Fruit fly (Drosophila melanogaster) whole organism, adult: Measurements from ENCODE around the gene Cyp4ae1.

Experiments used
- CG11617 ChIP-seq: fragments of 200-800 bp; sonication (Bioruptor generic); optimal IDR thresholded peaks from 2 replicates; lab custom pipeline; 2017; ENCODE audit warnings: mild to moderate bottlenecking, missing biosample characterization, missing genetic modification reagents, missing genetic modification characterization
- CG12768 ChIP-seq: fragments of 200-800 bp; sonication (Bioruptor generic); optimal IDR thresholded peaks from 2 replicates; lab custom pipeline; 2017; ENCODE audit warnings: missing biosample characterization, missing genetic modification characterization, mild to moderate bottlenecking, moderate library complexity, missing genetic modification reagents
- CG14711 ChIP-seq: fragments of 200-800 bp; sonication (Bioruptor generic); optimal IDR thresholded peaks from 2 replicates; lab custom pipeline; 2018; ENCODE audit warnings: missing biosample characterization, mild to moderate bottlenecking, missing genetic modification characterization, moderate library complexity
- CG1620 ChIP-seq: fragments of 200-800 bp; sonication (Bioruptor generic); optimal IDR thresholded peaks from 2 replicates; lab custom pipeline; 2016; ENCODE audit warnings: missing biosample characterization, missing genetic modification characterization
- CG33017 ChIP-seq: fragments of 200-800 bp; sonication (Bioruptor generic); optimal IDR thresholded peaks from 2 replicates; lab custom pipeline; 2018; ENCODE audit warnings: missing biosample characterization, mild to moderate bottlenecking, missing genetic modification characterization, moderate library complexity
- CG5204 ChIP-seq: fragments of 200-800 bp; sonication (Bioruptor generic); optimal IDR thresholded peaks from 2 replicates; lab custom pipeline; 2016; ENCODE audit warnings: missing biosample characterization, missing genetic modification characterization
- CG7045 ChIP-seq: fragments of 200-800 bp; sonication (Bioruptor generic); optimal IDR thresholded peaks from 2 replicates; lab custom pipeline; 2017; ENCODE audit warnings: missing biosample characterization, mild to moderate bottlenecking, missing genetic modification characterization
- CG7101 ChIP-seq: fragments of 200-800 bp; sonication (Bioruptor generic); optimal IDR thresholded peaks from 2 replicates; lab custom pipeline; 2018; ENCODE audit warnings: missing biosample characterization, mild to moderate bottlenecking, missing genetic modification characterization, moderate library complexity
- Clk ChIP-seq: fragments of 200-800 bp; sonication (Bioruptor generic); optimal IDR thresholded peaks from 2 replicates; lab custom pipeline; 2017; ENCODE audit warnings: missing biosample characterization, missing genetic modification characterization
- Crg-1 ChIP-seq: fragments of 200-800 bp; sonication (Bioruptor generic); optimal IDR thresholded peaks from 2 replicates; lab custom pipeline; 2016; ENCODE audit warnings: missing biosample characterization, missing genetic modification characterization
- Hr96 ChIP-seq: fragments of 200-800 bp; sonication (Bioruptor generic); optimal IDR thresholded peaks from 2 replicates; lab custom pipeline; 2016; ENCODE audit warnings: missing biosample characterization, missing genetic modification characterization
- Mnt ChIP-seq: fragments of 200-800 bp; sonication (Bioruptor generic); optimal IDR thresholded peaks from 2 replicates; lab custom pipeline; 2016; ENCODE audit warnings: missing biosample characterization, mild to moderate bottlenecking, missing genetic modification characterization
- bab1 ChIP-seq: fragments of 200-800 bp; sonication (Bioruptor generic); optimal IDR thresholded peaks from 3 replicates; lab custom pipeline; 2019; ENCODE audit warnings: missing biosample characterization, mild to moderate bottlenecking, missing genetic modification characterization, moderate library complexity
- cic ChIP-seq: fragments of 200-800 bp; sonication (Bioruptor generic); optimal IDR thresholded peaks from 2 replicates; lab custom pipeline; 2017; ENCODE audit warnings: missing biosample characterization, mild to moderate bottlenecking, missing genetic modification characterization, moderate library complexity
- cnc ChIP-seq, 2 experiments: fragments of >200 bp; optimal IDR thresholded peaks; 2 replicates each; lab custom pipeline; 2017
- kay ChIP-seq: fragments of 200-800 bp; sonication (Bioruptor generic); peaks from one replicate; lab custom pipeline; 2016; ENCODE audit warnings: missing biosample characterization, missing genetic modification characterization, borderline replicate concordance
- ovo ChIP-seq: fragments of 200-800 bp; sonication (Bioruptor generic); optimal IDR thresholded peaks from 2 replicates; lab custom pipeline; 2016; ENCODE audit warnings: missing biosample characterization, missing genetic modification characterization
- pad ChIP-seq: fragments of 200-800 bp; sonication (Bioruptor generic); optimal IDR thresholded peaks from 3 replicates; lab custom pipeline; 2017; ENCODE audit warnings: missing biosample characterization, missing genetic modification characterization, mild to moderate bottlenecking, moderate library complexity, missing genetic modification reagents
- tj ChIP-seq: fragments of 200-800 bp; sonication (Bioruptor generic); optimal IDR thresholded peaks from 3 replicates; lab custom pipeline; 2017; ENCODE audit warnings: missing biosample characterization, mild to moderate bottlenecking, missing genetic modification characterization, moderate library complexity
- toe ChIP-seq: fragments of 200-800 bp; sonication (Bioruptor generic); optimal IDR thresholded peaks from 2 replicates; lab custom pipeline; 2016; ENCODE audit warnings: missing biosample characterization, missing genetic modification characterization

The Cyp4ae1 gene

DNA sequence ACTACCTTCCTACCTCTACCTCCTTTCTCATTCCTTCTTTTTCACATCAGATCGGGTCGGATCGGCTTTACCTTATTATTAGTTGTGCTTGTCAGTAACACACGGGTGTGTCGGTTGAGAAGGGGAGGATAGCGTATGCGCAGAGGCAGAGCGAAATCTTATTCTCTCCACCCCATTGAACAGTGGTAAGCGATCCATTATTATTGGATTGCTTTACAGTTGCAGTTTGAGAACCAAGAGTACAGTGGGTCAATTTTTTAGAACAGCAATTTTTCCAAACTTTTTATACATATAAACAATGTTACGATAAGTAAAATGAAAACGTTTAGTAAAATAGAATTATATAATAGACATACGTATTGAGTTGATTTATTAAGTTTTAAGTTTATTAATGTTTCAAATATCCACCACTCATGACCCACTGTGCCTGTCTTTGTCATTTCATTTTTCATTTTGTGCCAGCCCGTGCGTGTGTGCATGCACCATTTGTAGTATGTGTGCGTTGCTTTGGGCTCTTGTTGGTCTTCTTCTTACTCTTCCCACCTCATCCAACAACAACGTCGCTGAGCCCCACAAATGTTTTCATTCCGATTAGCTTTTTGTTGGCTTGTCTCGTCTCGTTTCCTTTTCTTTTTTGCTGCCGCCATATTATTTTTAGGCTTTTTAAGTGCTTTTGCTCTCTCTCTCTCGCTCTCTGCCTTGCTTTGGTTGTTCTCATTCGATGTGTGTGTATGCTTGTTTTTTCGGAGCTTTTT, 41.0 kb upstream of the Cyp4ae1 start:
- TF ChIP-seq cnc (optimal IDR thresholded peaks at IDR 0.05; lab: Kevin White, UChicago) = no peak
- peak; percentile 98 for TF ChIP-seq CG1620 (GFP tag; lab: Kevin White, UChicago)
- peak; percentile 99 for TF ChIP-seq CG11617
- peak; percentile 98 for TF ChIP-seq Clk
- peak; percentile 81 for TF ChIP-seq cic
- peak; percentile 98 for TF ChIP-seq CG14711
- TF ChIP-seq CG7045 (GFP tag; lab: Kevin White, UChicago) = peak; percentile 98
- TF ChIP-seq Mnt (GFP tag; lab: Kevin White, UChicago) = peak; percentile 97
- peak; percentile 97 for TF ChIP-seq CG5204 (GFP tag; lab: Kevin White, UChicago)
- TF ChIP-seq CG33017 (tag; lab: Kevin White, UChicago) = peak; percentile 99
- TF ChIP-seq tj (GFP tag; lab: Kevin White, UChicago) = peak; percentile 90
- TF ChIP-seq bab1 (GFP tag; lab: Kevin White, UChicago) = peak; percentile 87
- TF ChIP-seq toe = peak; percentile 98
- peak; percentile 100 for TF ChIP-seq CG7101 (tag; lab: Kevin White, UChicago)
- peak; percentile 97 for TF ChIP-seq ovo (GFP tag; lab: Kevin White, UChicago)
- TF ChIP-seq CG12768 (GFP tag; lab: Kevin White, UChicago) = peak; percentile 98
- TF ChIP-seq Crg-1 (GFP tag; lab: Kevin White, UChicago) = peak; percentile 95
- TF ChIP-seq Hr96 (GFP tag; lab: Kevin White, UChicago) = peak; percentile 99
- TF ChIP-seq pad = peak; percentile 93
- peak; percentile 98 for TF ChIP-seq kay

DNA sequence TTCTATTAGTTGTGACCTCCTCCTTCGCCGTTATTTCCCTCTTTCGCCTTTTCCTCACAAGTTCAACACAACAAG, 40.6 kb upstream of the Cyp4ae1 start, which contains the start of gene ph-p:
TSS of gene ph-p (minus strand) at position 30 of the 75 bp plus-strand sequence.
- no peak for TF ChIP-seq CG33017 (tag; lab: Kevin White, UChicago)
- no peak for TF ChIP-seq CG11617
- no peak for TF ChIP-seq Hr96 (GFP tag; lab: Kevin White, UChicago)
- TF ChIP-seq cic = no peak
- TF ChIP-seq CG12768 (GFP tag; lab: Kevin White, UChicago) = no peak
- no peak for TF ChIP-seq kay
- no peak for TF ChIP-seq CG5204 (GFP tag; lab: Kevin White, UChicago)
- no peak for TF ChIP-seq Crg-1 (GFP tag; lab: Kevin White, UChicago)
- no peak for TF ChIP-seq ovo (GFP tag; lab: Kevin White, UChicago)
- TF ChIP-seq CG7101 (tag; lab: Kevin White, UChicago) = no peak
- TF ChIP-seq CG14711 = no peak
- TF ChIP-seq cnc (optimal IDR thresholded peaks at IDR 0.05; lab: Kevin White, UChicago) = no peak
- TF ChIP-seq Clk = no peak
- TF ChIP-seq bab1 (GFP tag; lab: Kevin White, UChicago) = no peak
- no peak for TF ChIP-seq CG7045 (GFP tag; lab: Kevin White, UChicago)

DNA sequence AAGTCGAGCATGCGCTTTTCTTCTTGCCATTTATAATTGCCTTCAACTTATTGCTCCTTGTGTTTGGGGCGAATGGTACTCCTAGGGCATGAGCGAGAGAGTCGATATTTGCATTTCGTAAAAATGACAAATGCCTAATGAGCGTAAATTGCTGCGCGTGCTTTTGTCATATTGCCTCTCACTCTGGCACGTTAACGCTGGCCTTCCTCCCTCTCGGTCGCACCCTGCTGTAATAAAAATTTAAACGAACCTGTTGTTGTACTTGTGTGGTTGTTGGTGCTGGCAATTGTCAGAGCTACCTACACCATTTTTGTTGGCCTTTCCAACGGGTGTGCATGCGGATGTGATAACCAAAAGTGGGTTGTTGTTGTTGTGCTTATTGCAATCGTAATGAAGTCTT, 40.4 kb upstream of the Cyp4ae1 start:
- peak; percentile 56 for TF ChIP-seq tj (GFP tag; lab: Kevin White, UChicago)
- peak; percentile 28 for TF ChIP-seq Mnt (GFP tag; lab: Kevin White, UChicago)
- peak; percentile 81 for TF ChIP-seq kay
- no peak for TF ChIP-seq Crg-1 (GFP tag; lab: Kevin White, UChicago)

DNA sequence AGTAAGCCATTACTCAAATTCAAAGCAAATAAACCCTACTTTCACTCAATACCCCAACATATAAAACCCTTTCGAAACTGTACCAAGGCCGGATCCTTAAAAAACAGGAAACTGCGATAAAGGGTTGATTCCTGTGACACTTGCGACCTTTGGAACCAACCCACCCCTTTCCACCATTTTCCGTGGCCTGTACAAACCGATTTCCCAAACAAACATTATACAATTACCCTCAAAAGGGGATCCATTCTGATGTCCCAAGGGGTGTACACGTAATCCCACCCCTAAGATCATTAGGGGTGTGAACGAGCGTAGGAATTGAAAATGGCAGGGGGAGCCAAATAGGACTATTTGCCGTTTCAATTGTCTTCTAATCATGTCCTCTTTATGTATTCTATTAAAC, 39.2 kb upstream of the Cyp4ae1 start:
- TF ChIP-seq tj (GFP tag; lab: Kevin White, UChicago) = no peak

DNA sequence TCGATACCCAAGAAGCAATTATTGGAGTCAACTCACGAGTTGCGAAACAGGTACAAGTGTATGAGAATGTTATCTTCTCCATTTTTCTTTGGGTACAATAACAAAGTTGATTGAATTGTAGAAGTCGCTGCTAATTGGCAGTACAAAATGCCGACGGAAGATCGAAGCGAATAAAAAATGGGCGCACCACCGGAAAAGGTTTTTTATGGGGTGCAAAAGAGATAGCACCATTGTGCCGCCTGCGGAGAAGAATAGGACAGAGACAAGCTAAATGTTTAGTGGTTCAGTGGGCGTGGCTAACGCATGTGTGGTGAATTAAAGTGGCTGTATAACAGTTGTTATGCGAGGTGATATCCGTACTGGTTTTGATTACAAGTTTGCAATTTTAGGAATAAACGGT, 38.3 kb upstream of the Cyp4ae1 start:
- no peak for TF ChIP-seq CG5204 (GFP tag; lab: Kevin White, UChicago)
- TF ChIP-seq Mnt (GFP tag; lab: Kevin White, UChicago) = no peak
- peak; percentile 61 for TF ChIP-seq pad

DNA sequence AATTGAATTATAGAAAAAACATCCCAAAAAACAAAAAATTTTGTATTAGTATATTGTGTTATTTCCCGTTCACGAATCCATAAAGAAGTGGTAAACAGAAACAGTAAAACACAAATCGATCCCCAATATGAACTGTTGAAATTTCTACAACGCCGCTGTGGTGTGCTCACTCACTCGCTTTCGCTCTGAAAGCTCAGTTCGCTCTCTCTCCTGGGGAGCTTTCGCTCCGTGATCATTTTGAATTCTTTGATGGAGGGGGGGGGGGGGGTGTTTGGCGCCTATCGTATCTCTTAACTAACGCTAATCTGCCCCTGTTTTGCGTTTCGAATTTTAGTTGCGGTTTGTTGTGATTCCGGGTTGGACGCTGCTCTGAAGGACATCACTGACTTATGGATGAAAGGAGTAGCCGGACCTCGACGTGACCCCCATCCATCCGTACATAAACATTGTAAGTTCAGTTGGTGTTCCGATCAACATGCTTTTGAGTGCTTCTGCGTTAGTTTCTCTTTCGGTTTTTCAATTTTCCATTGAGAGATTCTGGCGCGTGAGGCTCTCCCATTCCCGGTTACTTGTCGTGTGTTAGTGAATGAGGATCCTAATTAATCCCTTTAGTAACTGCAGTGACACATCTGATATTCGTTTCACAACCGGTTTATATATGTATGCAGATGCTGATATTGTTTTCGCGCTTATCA, 37.5 kb upstream of the Cyp4ae1 start, which contains the start of gene D2hgdh:
TSS of gene D2hgdh (plus strand) at position 331 of the 695 bp plus-strand sequence.
- TF ChIP-seq CG7045 (GFP tag; lab: Kevin White, UChicago) (no peak), CG1620 (GFP tag; lab: Kevin White, UChicago) (no peak), CG7101 (tag; lab: Kevin White, UChicago) (peak; percentile 65), Mnt (GFP tag; lab: Kevin White, UChicago) (no peak), pad (peak; percentile 62), toe (no peak), cnc (optimal IDR thresholded peaks at IDR 0.05; lab: Kevin White, UChicago) (no peak), tj (GFP tag; lab: Kevin White, UChicago) (no peak), Crg-1 (GFP tag; lab: Kevin White, UChicago) (no peak), CG12768 (GFP tag; lab: Kevin White, UChicago) (no peak), CG14711 (peak; percentile 21), bab1 (GFP tag; lab: Kevin White, UChicago) (no peak), Clk (no peak), cic (peak; percentile 88), ovo (GFP tag; lab: Kevin White, UChicago) (peak; percentile 37), CG11617 (no peak), kay (no peak), Hr96 (GFP tag; lab: Kevin White, UChicago) (no peak), CG33017 (tag; lab: Kevin White, UChicago) (peak; percentile 18), CG5204 (GFP tag; lab: Kevin White, UChicago) (no peak)

DNA sequence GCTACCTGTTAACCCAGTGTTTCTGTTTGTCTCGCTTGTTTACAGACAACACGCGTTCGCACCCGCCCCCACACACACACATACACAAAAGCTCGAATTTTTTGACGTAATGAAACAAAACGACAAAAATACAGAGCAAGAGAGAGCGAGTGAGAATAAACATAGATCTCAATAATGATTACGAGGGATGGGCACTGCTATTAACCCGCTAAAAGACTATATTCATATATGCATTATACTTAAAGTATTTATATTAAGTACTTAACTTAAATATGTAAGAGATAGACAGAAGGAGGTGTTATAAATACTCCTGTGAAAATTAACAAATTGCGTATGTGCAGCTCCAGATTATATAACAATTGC, 37.0 kb upstream of the Cyp4ae1 start:
- peak; percentile 14 for TF ChIP-seq Hr96 (GFP tag; lab: Kevin White, UChicago)
- no peak for TF ChIP-seq ovo (GFP tag; lab: Kevin White, UChicago)
- TF ChIP-seq CG7101 (tag; lab: Kevin White, UChicago) = peak; percentile 80
- peak; percentile 62 for TF ChIP-seq CG14711
- TF ChIP-seq kay = peak; percentile 41
- TF ChIP-seq Crg-1 (GFP tag; lab: Kevin White, UChicago) = peak; percentile 49
- peak; percentile 31 for TF ChIP-seq CG33017 (tag; lab: Kevin White, UChicago)
- TF ChIP-seq cic = peak; percentile 25
- no peak for TF ChIP-seq pad
- TF ChIP-seq CG11617 = peak; percentile 63
- no peak for TF ChIP-seq cnc (optimal IDR thresholded peaks at IDR 0.05; lab: Kevin White, UChicago)
- peak; percentile 10 for TF ChIP-seq toe
- TF ChIP-seq CG1620 (GFP tag; lab: Kevin White, UChicago) = peak; percentile 63
- TF ChIP-seq CG7045 (GFP tag; lab: Kevin White, UChicago) = peak; percentile 15
- TF ChIP-seq CG12768 (GFP tag; lab: Kevin White, UChicago) = peak; percentile 35
- no peak for TF ChIP-seq Clk
- TF ChIP-seq CG5204 (GFP tag; lab: Kevin White, UChicago) = peak; percentile 11
- peak; percentile 90 for TF ChIP-seq Mnt (GFP tag; lab: Kevin White, UChicago)
- peak; percentile 22 for TF ChIP-seq tj (GFP tag; lab: Kevin White, UChicago)
- no peak for TF ChIP-seq bab1 (GFP tag; lab: Kevin White, UChicago)
